Fruit fly (Drosophila melanogaster): ENCODE data around the gene Abl.

Gene Abl

dm6 chr3L:16626199-16626598 is 21.5 kb downstream of the Abl start:
- TF ChIP-seq CG7101 (tag; optimal IDR thresholded peaks at IDR 0.05): no peak
- no peak for TF ChIP-seq CG7045 (GFP tag; optimal IDR thresholded peaks at IDR 0.05)
- TF ChIP-seq tj (GFP tag; optimal IDR thresholded peaks at IDR 0.05): no peak
- no peak for TF ChIP-seq CG33017 (tag; optimal IDR thresholded peaks at IDR 0.05)
- no peak for TF ChIP-seq cnc (optimal IDR thresholded peaks at IDR 0.05)
- TF ChIP-seq bab1 (GFP tag; optimal IDR thresholded peaks at IDR 0.05): no peak
- no peak for TF ChIP-seq Clk (GFP tag; optimal IDR thresholded peaks at IDR 0.05)
- TF ChIP-seq Mnt (GFP tag; optimal IDR thresholded peaks at IDR 0.05): no peak
- TF ChIP-seq kay (GFP tag; ENCODE audit: borderline replicate concordance): no peak
- TF ChIP-seq Crg-1 (GFP tag; optimal IDR thresholded peaks at IDR 0.05): no peak
- no peak for TF ChIP-seq CG5204 (GFP tag; optimal IDR thresholded peaks at IDR 0.05)
- no peak for TF ChIP-seq ovo (GFP tag; optimal IDR thresholded peaks at IDR 0.05)
- TF ChIP-seq Hr96 (GFP tag; optimal IDR thresholded peaks at IDR 0.05): no peak
- no peak for TF ChIP-seq CG14711 (tag; optimal IDR thresholded peaks at IDR 0.05)
- no peak for TF ChIP-seq CG1620 (GFP tag; optimal IDR thresholded peaks at IDR 0.05)
- TF ChIP-seq pad (GFP tag; optimal IDR thresholded peaks at IDR 0.05): no peak
- TF ChIP-seq CG11617 (GFP tag; optimal IDR thresholded peaks at IDR 0.05): no peak
- TF ChIP-seq toe (GFP tag; optimal IDR thresholded peaks at IDR 0.05): no peak

DNA sequence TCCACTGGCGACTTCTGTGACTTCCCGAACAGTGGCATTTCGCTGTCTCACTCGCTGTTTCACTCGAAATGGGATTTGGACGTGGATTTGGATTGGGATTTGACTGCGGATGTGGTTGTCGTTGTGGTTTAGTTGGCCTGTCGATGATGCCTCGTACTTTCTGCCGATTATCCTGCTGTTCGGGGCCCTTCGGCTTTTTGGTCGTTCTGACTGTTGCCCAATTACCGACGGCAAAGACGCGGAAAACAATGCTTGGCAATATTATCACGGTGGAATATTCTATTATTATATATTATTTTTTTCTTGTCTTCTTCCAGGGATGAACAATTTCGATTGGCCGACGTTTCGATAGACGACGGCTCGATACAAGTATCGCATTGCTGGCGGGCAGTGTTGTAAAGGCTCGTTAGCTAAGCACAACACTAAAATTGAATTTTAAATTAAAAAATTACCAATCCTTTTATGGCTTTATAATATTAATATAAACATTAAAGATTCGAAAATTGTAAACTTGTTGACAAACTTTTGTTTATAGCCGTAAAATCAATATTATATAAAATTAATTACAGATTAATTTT is 32.5 kb downstream of the Abl start, which contains the start of gene Mo25:
Mo25 (minus strand) TSS at position 341 of the 578 bp plus-strand sequence.
- TF ChIP-seq CG33017 (tag; optimal IDR thresholded peaks at IDR 0.05) (peak; percentile 60), cnc (optimal IDR thresholded peaks at IDR 0.05) (no peak), pad (GFP tag; optimal IDR thresholded peaks at IDR 0.05) (peak; percentile 65), CG1620 (GFP tag; optimal IDR thresholded peaks at IDR 0.05) (peak; percentile 79), CG11617 (GFP tag; optimal IDR thresholded peaks at IDR 0.05) (peak; percentile 35), Mnt (GFP tag; optimal IDR thresholded peaks at IDR 0.05) (peak; percentile 76), Hr96 (GFP tag; optimal IDR thresholded peaks at IDR 0.05) (no peak), Clk (GFP tag; optimal IDR thresholded peaks at IDR 0.05) (peak; percentile 42), tj (GFP tag; optimal IDR thresholded peaks at IDR 0.05) (peak; percentile 4), CG7101 (tag; optimal IDR thresholded peaks at IDR 0.05) (peak; percentile 80), Crg-1 (GFP tag; optimal IDR thresholded peaks at IDR 0.05) (peak; percentile 69), bab1 (GFP tag; optimal IDR thresholded peaks at IDR 0.05) (peak; percentile 62), toe (GFP tag; optimal IDR thresholded peaks at IDR 0.05) (peak; percentile 60), CG7045 (GFP tag; optimal IDR thresholded peaks at IDR 0.05) (peak; percentile 16), CG5204 (GFP tag; optimal IDR thresholded peaks at IDR 0.05) (no peak), ovo (GFP tag; optimal IDR thresholded peaks at IDR 0.05) (no peak), CG12768 (GFP tag; optimal IDR thresholded peaks at IDR 0.05) (peak; percentile 71), cic (GFP tag; optimal IDR thresholded peaks at IDR 0.05) (peak; percentile 5), CG14711 (tag; optimal IDR thresholded peaks at IDR 0.05) (peak; percentile 54), kay (GFP tag; ENCODE audit: borderline replicate concordance) (no peak)

- TF ChIP-seq Clk (GFP tag; optimal IDR thresholded peaks at IDR 0.05): no peak
- TF ChIP-seq bab1 (GFP tag; optimal IDR thresholded peaks at IDR 0.05): peak; percentile 58
- no peak for TF ChIP-seq ovo (GFP tag; optimal IDR thresholded peaks at IDR 0.05)
- peak; percentile 94 for TF ChIP-seq kay (GFP tag; ENCODE audit: borderline replicate concordance)
- TF ChIP-seq CG5204 (GFP tag; optimal IDR thresholded peaks at IDR 0.05): no peak
- no peak for TF ChIP-seq cnc (optimal IDR thresholded peaks at IDR 0.05)
- no peak for TF ChIP-seq CG33017 (tag; optimal IDR thresholded peaks at IDR 0.05)
- TF ChIP-seq CG7045 (GFP tag; optimal IDR thresholded peaks at IDR 0.05): no peak
- TF ChIP-seq tj (GFP tag; optimal IDR thresholded peaks at IDR 0.05): peak; percentile 72
- TF ChIP-seq pad (GFP tag; optimal IDR thresholded peaks at IDR 0.05): no peak
- TF ChIP-seq Hr96 (GFP tag; optimal IDR thresholded peaks at IDR 0.05): peak; percentile 1
- peak; percentile 37 for TF ChIP-seq CG7101 (tag; optimal IDR thresholded peaks at IDR 0.05)
- TF ChIP-seq CG14711 (tag; optimal IDR thresholded peaks at IDR 0.05): peak; percentile 10
- peak; percentile 78 for TF ChIP-seq Mnt (GFP tag; optimal IDR thresholded peaks at IDR 0.05)
- peak; percentile 52 for TF ChIP-seq CG11617 (GFP tag; optimal IDR thresholded peaks at IDR 0.05)
Measured at dm6 chr3L:16612972-16613371, 34.7 kb downstream of the Abl start.

DNA sequence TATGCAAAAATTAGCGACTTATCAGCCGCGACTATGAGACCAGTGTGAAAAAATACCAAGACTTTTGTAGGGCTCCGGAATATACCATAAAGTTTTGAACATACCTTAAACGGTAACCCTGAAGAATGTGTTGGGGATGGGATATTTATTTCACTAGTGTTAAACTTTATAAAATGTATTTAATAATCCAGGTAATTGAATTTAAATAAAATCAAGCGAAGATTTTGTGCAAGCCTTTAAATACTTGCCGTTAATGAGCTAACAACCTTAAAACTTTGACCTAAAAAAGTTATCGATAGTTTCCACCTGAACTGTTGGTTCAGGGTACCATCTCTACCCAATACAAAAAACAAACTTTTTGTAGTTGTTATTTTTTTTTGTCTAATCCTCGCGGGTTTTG is 35.5 kb downstream of the Abl start, which contains the start of gene CG4101:
CG4101 (plus strand) TSS at position 335 of the 400 bp plus-strand sequence.
- TF ChIP-seq CG11617 (GFP tag; optimal IDR thresholded peaks at IDR 0.05) (peak; percentile 79), Clk (GFP tag; optimal IDR thresholded peaks at IDR 0.05) (peak; percentile 80), kay (GFP tag; ENCODE audit: borderline replicate concordance) (peak; percentile 96), CG5204 (GFP tag; optimal IDR thresholded peaks at IDR 0.05) (peak; percentile 93), pad (GFP tag; optimal IDR thresholded peaks at IDR 0.05) (peak; percentile 66), cic (GFP tag; optimal IDR thresholded peaks at IDR 0.05) (peak; percentile 11), cnc (optimal IDR thresholded peaks at IDR 0.05) (no peak), Crg-1 (GFP tag; optimal IDR thresholded peaks at IDR 0.05) (peak; percentile 84), CG33017 (tag; optimal IDR thresholded peaks at IDR 0.05) (peak; percentile 84), bab1 (GFP tag; optimal IDR thresholded peaks at IDR 0.05) (peak; percentile 89), tj (GFP tag; optimal IDR thresholded peaks at IDR 0.05) (peak; percentile 60), CG14711 (tag; optimal IDR thresholded peaks at IDR 0.05) (peak; percentile 96), CG7045 (GFP tag; optimal IDR thresholded peaks at IDR 0.05) (peak; percentile 74), Hr96 (GFP tag; optimal IDR thresholded peaks at IDR 0.05) (peak; percentile 85), CG7101 (tag; optimal IDR thresholded peaks at IDR 0.05) (peak; percentile 90), toe (GFP tag; optimal IDR thresholded peaks at IDR 0.05) (peak; percentile 95), CG1620 (GFP tag; optimal IDR thresholded peaks at IDR 0.05) (peak; percentile 93), ovo (GFP tag; optimal IDR thresholded peaks at IDR 0.05) (peak; percentile 81), Mnt (GFP tag; optimal IDR thresholded peaks at IDR 0.05) (peak; percentile 81), CG12768 (GFP tag; optimal IDR thresholded peaks at IDR 0.05) (peak; percentile 82)

- TF ChIP-seq CG7101 (tag; optimal IDR thresholded peaks at IDR 0.05): no peak
- TF ChIP-seq Crg-1 (GFP tag; optimal IDR thresholded peaks at IDR 0.05): no peak
- TF ChIP-seq CG14711 (tag; optimal IDR thresholded peaks at IDR 0.05): peak; percentile 38
- TF ChIP-seq bab1 (GFP tag; optimal IDR thresholded peaks at IDR 0.05): peak; percentile 42
- TF ChIP-seq CG11617 (GFP tag; optimal IDR thresholded peaks at IDR 0.05): no peak
- TF ChIP-seq cnc (optimal IDR thresholded peaks at IDR 0.05): peak; percentile 71 to 76
- no peak for TF ChIP-seq Clk (GFP tag; optimal IDR thresholded peaks at IDR 0.05)
- TF ChIP-seq pad (GFP tag; optimal IDR thresholded peaks at IDR 0.05): no peak
- no peak for TF ChIP-seq CG12768 (GFP tag; optimal IDR thresholded peaks at IDR 0.05)
- no peak for TF ChIP-seq tj (GFP tag; optimal IDR thresholded peaks at IDR 0.05)
- no peak for TF ChIP-seq CG7045 (GFP tag; optimal IDR thresholded peaks at IDR 0.05)
- no peak for TF ChIP-seq cic (GFP tag; optimal IDR thresholded peaks at IDR 0.05)
- no peak for TF ChIP-seq kay (GFP tag; ENCODE audit: borderline replicate concordance)
- no peak for TF ChIP-seq Mnt (GFP tag; optimal IDR thresholded peaks at IDR 0.05)
- no peak for TF ChIP-seq CG33017 (tag; optimal IDR thresholded peaks at IDR 0.05)
- no peak for TF ChIP-seq CG1620 (GFP tag; optimal IDR thresholded peaks at IDR 0.05)
- TF ChIP-seq Hr96 (GFP tag; optimal IDR thresholded peaks at IDR 0.05): no peak
- TF ChIP-seq ovo (GFP tag; optimal IDR thresholded peaks at IDR 0.05): no peak
- TF ChIP-seq CG5204 (GFP tag; optimal IDR thresholded peaks at IDR 0.05): no peak
- no peak for TF ChIP-seq toe (GFP tag; optimal IDR thresholded peaks at IDR 0.05)
Measured at dm6 chr3L:16610201-16610600, 37.5 kb downstream of the Abl start, which contains the start of gene Prosbeta6. Gene Prosbeta6 (minus strand): TSS chr3L:16610418.
